Worm (Caenorhabditis elegans): ENCODE results near the gene atad-3.

ce11 chrII:10283145-10283544 is 34.4 kb downstream of the atad-3 start:
- no peak for TF ChIP-seq ref-2 (tag; optimal IDR thresholded peaks at IDR 0.05)
- no peak for TF ChIP-seq lim-6 (tag; optimal IDR thresholded peaks at IDR 0.05)
- no peak for TF ChIP-seq syd-9 (tag; optimal IDR thresholded peaks at IDR 0.05)
